Worm (Caenorhabditis elegans): ENCODE results near the gene CC8.2.

- no peak for TF ChIP-seq him-1 (tag; optimal IDR thresholded peaks at IDR 0.05)
- TF ChIP-seq W03F9.2 (tag; optimal IDR thresholded peaks at IDR 0.05), result no peak
- no peak for TF ChIP-seq dao-5 (tag; optimal IDR thresholded peaks at IDR 0.05)
These were observed 3.7 kb upstream of the CC8.2 start for ce11 chrIV:3652223-3652622.
